Fruit fly (Drosophila melanogaster): ENCODE data around the gene rdgB.
A peak's percentile ranks its signal among the peaks of the same experiment; 100 is the strongest.

The rdgB gene

dm6 chrX:13736174-13736482, 26.4 kb upstream of the rdgB start, which contains the start of gene g (continued):
- TF ChIP-seq dm (GFP tag; optimal IDR thresholded peaks at IDR 0.05) (peak; percentile 37), emc (GFP tag; optimal IDR thresholded peaks at IDR 0.05) (no peak), Scr (GFP tag; IDR thresholded peaks at IDR 0.05; ENCODE audit: partially characterized antibody) (peak; percentile 88), CG14667 (GFP tag; IDR thresholded peaks at IDR 0.05) (no peak), CG10267 (tag; optimal IDR thresholded peaks at IDR 0.05) (peak; percentile 7), mld (GFP tag; IDR thresholded peaks at IDR 0.05; ENCODE audit: partially characterized antibody) (peak; percentile 82; the same call in 2 of the 3 replicates), CG2120 (GFP tag; optimal IDR thresholded peaks at IDR 0.05) (peak; percentile 51), phol (tag; optimal IDR thresholded peaks at IDR 0.05) (peak; percentile 4), CG4360 (GFP tag; IDR thresholded peaks at IDR 0.05) (no peak), CG17829 (tag; optimal IDR thresholded peaks at IDR 0.05) (no peak), CG43689 (GFP tag; IDR thresholded peaks at IDR 0.05) (no peak), vnd (GFP tag; IDR thresholded peaks at IDR 0.05; ENCODE audit: partially characterized antibody) (peak; percentile 77), Doc3 (GFP tag; IDR thresholded peaks at IDR 0.05; ENCODE audit: partially characterized antibody) (peak; percentile 76), CG18011 (GFP tag; optimal IDR thresholded peaks at IDR 0.05) (no peak), HHEX (GFP tag; optimal IDR thresholded peaks at IDR 0.05) (no peak), CG9215 (GFP tag; IDR thresholded peaks at IDR 0.05) (no peak), CG32772 (GFP tag; IDR thresholded peaks at IDR 0.05) (peak; percentile 17; the same call in 1 of the 2 replicates), BEAF-32 (GFP tag; optimal IDR thresholded peaks at IDR 0.05) (peak; percentile 91), Xbp1 (GFP tag; optimal IDR thresholded peaks at IDR 0.05) (no peak), Dref (GFP tag; IDR thresholded peaks at IDR 0.05) (peak; percentile 92), Rfx (GFP tag; IDR thresholded peaks at IDR 0.05) (peak; percentile 35; the same call in 1 of the 2 replicates), CG13424 (tag; optimal IDR thresholded peaks at IDR 0.05) (no peak), pita (GFP tag; optimal IDR thresholded peaks at IDR 0.05) (peak; percentile 74), gsb (GFP tag; IDR thresholded peaks at IDR 0.05) (no peak), shn (GFP tag; optimal IDR thresholded peaks at IDR 0.05) (no peak), Blimp-1 (GFP tag; optimal IDR thresholded peaks at IDR 0.05) (no peak), CG2116 (GFP tag; optimal IDR thresholded peaks at IDR 0.05) (peak; percentile 65), CkIIα-i1 (GFP tag; IDR thresholded peaks at IDR 0.05) (no peak), sima (GFP tag; optimal IDR thresholded peaks at IDR 0.05) (no peak), CG10209 (GFP tag; optimal IDR thresholded peaks at IDR 0.05) (no peak), Ets65A (GFP tag) (peak; percentile 43), HLH4C (GFP tag; IDR thresholded peaks at IDR 0.05; ENCODE audit: partially characterized antibody) (peak; percentile 84), CG42726 (GFP tag; IDR thresholded peaks at IDR 0.05; ENCODE audit: partially characterized antibody) (peak; percentile 88), CG9797 (GFP tag; optimal IDR thresholded peaks at IDR 0.05) (peak; percentile 26), CG33213 (GFP tag; optimal IDR thresholded peaks at IDR 0.05) (peak; percentile 22), CG2889 (GFP tag; IDR thresholded peaks at IDR 0.05) (no peak), Sry-δ (GFP tag; optimal IDR thresholded peaks at IDR 0.05) (peak; percentile 96), pzg (GFP tag; optimal IDR thresholded peaks at IDR 0.05) (peak; percentile 89), knrl (GFP tag; IDR thresholded peaks at IDR 0.05; ENCODE audit: partially characterized antibody) (peak; percentile 85), CG9876 (GFP tag; optimal IDR thresholded peaks at IDR 0.05) (no peak), crp (GFP tag; optimal IDR thresholded peaks at IDR 0.05) (peak in 1 of 2 experiments; percentile 11), sqz (GFP tag; optimal IDR thresholded peaks at IDR 0.05) (peak; percentile 74), Dek (tag; optimal IDR thresholded peaks at IDR 0.05) (no peak), oc (tag; optimal IDR thresholded peaks at IDR 0.05) (no peak), CG30020 (tag; optimal IDR thresholded peaks at IDR 0.05) (no peak), Atf3 (GFP tag; optimal IDR thresholded peaks at IDR 0.05) (no peak), Dip2 (GFP tag; IDR thresholded peaks at IDR 0.05) (no peak), gfzf (GFP tag; optimal IDR thresholded peaks at IDR 0.05) (peak; percentile 48), CG11560 (tag; IDR thresholded peaks at IDR 0.05) (peak; percentile 94), ssp (GFP tag; IDR thresholded peaks at IDR 0.05) (peak; percentile 22; the same call in 1 of the 2 replicates)
